Worm (Caenorhabditis elegans) whole organism, L2 larva: ENCODE data around the gene idh-1.

Source experiments
- C34F6.9 ChIP-seq: fragments of 150-350 bp; optimal IDR thresholded peaks from 2 replicates; lab custom pipeline; 2014; ENCODE audit warnings: missing biosample characterization, missing genetic modification characterization
- F13H6.1 ChIP-seq: sonication (generic microtip); optimal IDR thresholded peaks from 2 replicates; lab custom pipeline; 2016; ENCODE audit warnings: missing genetic modification characterization, missing compliant biosample characterization
- R02D3.7 ChIP-seq: fragments of 150-350 bp; optimal IDR thresholded peaks from 2 replicates; lab custom pipeline; 2014; ENCODE audit warnings: missing biosample characterization, missing genetic modification characterization
- ZK546.5 ChIP-seq: sonication (generic microtip); optimal IDR thresholded peaks from 2 replicates; lab custom pipeline; 2017; ENCODE audit warnings: missing biosample characterization, missing genetic modification characterization
- alr-1 ChIP-seq: fragments of 150-350 bp; optimal IDR thresholded peaks from 2 replicates; lab custom pipeline; 2014; ENCODE audit warnings: missing biosample characterization, missing genetic modification characterization
- aly-2 ChIP-seq: fragments of 150-350 bp; optimal IDR thresholded peaks from 2 replicates; lab custom pipeline; 2014; ENCODE audit warnings: missing biosample characterization, missing genetic modification characterization
- ama-1 ChIP-seq: fragments of 150-350 bp; optimal IDR thresholded peaks from 2 replicates; lab custom pipeline; 2018; ENCODE audit warnings: inconsistent platforms
- ceh-16 ChIP-seq: fragments of 150-350 bp; optimal IDR thresholded peaks from 2 replicates; lab custom pipeline; 2014; ENCODE audit warnings: missing biosample characterization, missing genetic modification characterization
- crh-2 ChIP-seq: sonication (generic microtip); optimal IDR thresholded peaks from 2 replicates; lab custom pipeline; 2017; ENCODE audit warnings: missing biosample characterization, missing genetic modification characterization
- egl-27 ChIP-seq: sonication (generic microtip); optimal IDR thresholded peaks from 3 replicates; lab custom pipeline; 2017; ENCODE audit warnings: missing biosample characterization, missing genetic modification reagents, missing genetic modification characterization
- elt-1 ChIP-seq: fragments of 150-350 bp; optimal IDR thresholded peaks from 2 replicates; lab custom pipeline; 2014; ENCODE audit warnings: missing biosample characterization, missing genetic modification characterization
- elt-3 ChIP-seq: sonication (generic microtip); optimal IDR thresholded peaks from 2 replicates; lab custom pipeline; 2017; ENCODE audit warnings: missing biosample characterization, missing genetic modification characterization
- fos-1 ChIP-seq: fragments of 150-350 bp; optimal IDR thresholded peaks from 2 replicates; lab custom pipeline; 2014; ENCODE audit warnings: missing biosample characterization, missing genetic modification characterization
- gmeb-1 ChIP-seq: fragments of 150-350 bp; optimal IDR thresholded peaks from 2 replicates; lab custom pipeline; 2014; ENCODE audit warnings: missing biosample characterization, missing genetic modification characterization
- lin-11 ChIP-seq: fragments of 150-350 bp; sonication (generic microtip); optimal IDR thresholded peaks from 2 replicates; lab custom pipeline; 2014; ENCODE audit warnings: missing biosample characterization, missing genetic modification characterization, inconsistent platforms, mixed read lengths
- lin-39 ChIP-seq: fragments of 150-350 bp; optimal IDR thresholded peaks from 2 replicates; lab custom pipeline; 2014; ENCODE audit warnings: missing biosample characterization, missing genetic modification reagents, missing genetic modification characterization
- lsy-2 ChIP-seq, 2 experiments: fragments of 150-350 bp in 1 of 2; sonication (generic microtip) in 1 of 2; optimal IDR thresholded peaks; 2 replicates each; lab custom pipeline; 2014 to 2017; ENCODE audit warnings: missing biosample characterization in 2 of 2, missing genetic modification characterization in 2 of 2
- mab-5 ChIP-seq: fragments of 150-350 bp; optimal IDR thresholded peaks from 2 replicates; lab custom pipeline; 2014; ENCODE audit warnings: missing biosample characterization, missing genetic modification characterization
- mbf-1 ChIP-seq: sonication (generic microtip); optimal IDR thresholded peaks from 2 replicates; lab custom pipeline; 2017; ENCODE audit warnings: missing biosample characterization, missing genetic modification characterization
- nhr-10 ChIP-seq: sonication (generic microtip); optimal IDR thresholded peaks from 2 replicates; lab custom pipeline; 2017; ENCODE audit warnings: missing biosample characterization, missing genetic modification characterization
- nhr-11 ChIP-seq: fragments of 150-350 bp; optimal IDR thresholded peaks from 2 replicates; lab custom pipeline; 2014; ENCODE audit warnings: missing biosample characterization, missing genetic modification characterization
- nhr-129 ChIP-seq: fragments of 150-350 bp; optimal IDR thresholded peaks from 2 replicates; lab custom pipeline; 2014; ENCODE audit warnings: missing biosample characterization, missing genetic modification characterization
- nhr-23 ChIP-seq: fragments of 150-350 bp; optimal IDR thresholded peaks from 2 replicates; lab custom pipeline; 2014; ENCODE audit warnings: missing biosample characterization, missing genetic modification reagents, missing genetic modification characterization
- nhr-237 ChIP-seq: fragments of 150-350 bp; optimal IDR thresholded peaks from 2 replicates; lab custom pipeline; 2014; ENCODE audit warnings: missing biosample characterization, missing genetic modification characterization
- nhr-25 ChIP-seq: fragments of 150-350 bp; sonication (generic microtip); optimal IDR thresholded peaks from 3 replicates; lab custom pipeline; 2014; ENCODE audit warnings: missing biosample characterization, missing genetic modification characterization
- nhr-6 ChIP-seq: fragments of 150-350 bp; optimal IDR thresholded peaks from 2 replicates; lab custom pipeline; 2014; ENCODE audit warnings: missing biosample characterization, missing genetic modification characterization
- nhr-77 ChIP-seq: fragments of 150-350 bp; optimal IDR thresholded peaks from 2 replicates; lab custom pipeline; 2014; ENCODE audit warnings: missing biosample characterization, missing genetic modification characterization
- peb-1 ChIP-seq: fragments of 150-350 bp; optimal IDR thresholded peaks from 2 replicates; lab custom pipeline; 2014; ENCODE audit warnings: missing biosample characterization, missing genetic modification characterization
- sem-4 ChIP-seq: fragments of 150-350 bp; optimal IDR thresholded peaks from 2 replicates; lab custom pipeline; 2014; ENCODE audit warnings: missing biosample characterization, missing genetic modification reagents, missing genetic modification characterization
- sma-3 ChIP-seq: sonication (generic microtip); optimal IDR thresholded peaks from 2 replicates; lab custom pipeline; 2016; ENCODE audit warnings: missing genetic modification reagents, missing genetic modification characterization, missing compliant biosample characterization
- sma-9 ChIP-seq, 2 experiments: fragments of 150-350 bp in 1 of 2; sonication (generic microtip) in 1 of 2; optimal IDR thresholded peaks; 2 replicates each; lab custom pipeline; 2014 to 2016; ENCODE audit warnings: missing genetic modification characterization in 2 of 2, mild to moderate bottlenecking in 1 of 2, missing biosample characterization in 1 of 2, missing compliant biosample characterization in 1 of 2, missing genetic modification reagents in 1 of 2, moderate library complexity in 1 of 2
- unc-39 ChIP-seq: fragments of 150-350 bp; optimal IDR thresholded peaks from 2 replicates; lab custom pipeline; 2014; ENCODE audit warnings: missing biosample characterization, missing genetic modification characterization
- unc-62 ChIP-seq: fragments of 150-350 bp; optimal IDR thresholded peaks from 2 replicates; lab custom pipeline; 2014; ENCODE audit warnings: missing biosample characterization, missing genetic modification reagents, missing genetic modification characterization
- zag-1 ChIP-seq: fragments of 150-350 bp; optimal IDR thresholded peaks from 2 replicates; lab custom pipeline; 2014; ENCODE audit warnings: missing biosample characterization, missing genetic modification characterization
- ztf-1 ChIP-seq: fragments of 200-800 bp; sonication (Bioruptor generic); conservative IDR thresholded peaks from 2 replicates; pipeline ENCODE4 v1.3.6; 2022; ENCODE audit warnings: missing genetic modification characterization, missing compliant biosample characterization
- ztf-11 ChIP-seq: sonication (generic microtip); optimal IDR thresholded peaks from 2 replicates; lab custom pipeline; 2017; ENCODE audit warnings: missing biosample characterization, missing genetic modification characterization

The idh-1 gene

DNA sequence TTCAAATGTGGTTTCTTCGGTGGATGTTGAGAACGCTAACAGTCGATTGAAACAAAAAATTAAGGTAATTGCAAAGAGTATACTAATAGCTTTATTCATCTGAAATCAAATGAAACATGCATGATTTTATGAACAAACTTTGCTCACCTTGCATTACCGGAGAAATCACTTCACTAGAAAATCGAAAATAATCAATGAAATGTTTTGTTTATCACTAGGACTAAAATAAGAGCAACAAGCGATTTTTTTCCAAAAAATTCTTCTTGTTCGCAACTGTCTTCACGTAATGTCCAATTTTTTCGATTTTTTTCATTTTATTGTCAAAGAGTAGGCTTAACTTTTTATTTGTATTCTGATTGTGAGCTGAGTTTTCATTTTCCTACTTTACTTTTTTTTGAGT lies 18.5 kb downstream of the idh-1 start, which contains the start of gene F56D5.9:
Gene F56D5.9 (minus strand): TSS at position 101 of the 400 bp plus-strand sequence.
- TF ChIP-seq lin-39 (tag; lab: Kevin White, UChicago) (no peak), zag-1 (tag; lab: Kevin White, UChicago) (no peak), F13H6.1 (no peak), sma-9 (GFP tag; optimal IDR thresholded peaks at IDR 0.05; lab: Kevin White, UChicago) (no peak), sma-9 (tag; optimal IDR thresholded peaks at IDR 0.05; lab: Kevin White, UChicago) (no peak), ceh-16 (no peak), nhr-6 (tag; lab: Kevin White, UChicago) (no peak), ztf-11 (tag; lab: Kevin White, UChicago) (no peak), gmeb-1 (tag; lab: Kevin White, UChicago) (no peak), nhr-25 (tag; lab: Kevin White, UChicago) (no peak), crh-2 (tag; lab: Kevin White, UChicago) (no peak), sem-4 (tag; lab: Kevin White, UChicago) (no peak), R02D3.7 (tag; lab: Kevin White, UChicago) (no peak), egl-27 (no peak), ZK546.5 (tag; lab: Kevin White, UChicago) (no peak), nhr-77 (tag; lab: Kevin White, UChicago) (no peak), nhr-129 (no peak), nhr-23 (tag; lab: Kevin White, UChicago) (no peak), fos-1 (no peak)

DNA sequence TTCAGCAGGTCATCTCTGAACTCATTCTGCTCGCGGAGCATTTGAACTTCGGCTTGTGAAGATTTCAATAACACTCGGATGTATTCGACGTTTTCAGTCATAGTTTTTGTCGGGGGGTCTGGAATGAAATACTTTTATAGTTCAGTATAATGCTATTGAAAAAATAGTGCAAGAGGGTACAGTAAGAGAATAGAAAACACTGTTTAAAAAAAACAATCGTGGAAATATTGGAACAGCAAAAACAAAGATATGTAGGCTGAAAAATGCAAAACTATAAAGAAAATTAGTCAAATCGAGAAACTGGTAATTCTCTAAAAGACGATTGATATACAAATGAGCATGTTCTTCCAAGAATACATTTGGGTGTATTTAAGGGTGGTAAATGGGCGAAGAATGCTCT lies 32.9 kb downstream of the idh-1 start, which contains the start of gene F56D5.5:
Gene F56D5.5 (minus strand): TSS at position 101 of the 400 bp plus-strand sequence.
- TF ChIP-seq aly-2: no peak
- TF ChIP-seq nhr-237: no peak
- TF ChIP-seq lin-11 (tag; lab: Kevin White, UChicago): no peak
- no peak for TF ChIP-seq elt-3 (tag; lab: Kevin White, UChicago)
- no peak for TF ChIP-seq peb-1 (tag; lab: Kevin White, UChicago)
- no peak for TF ChIP-seq unc-39 (tag; lab: Kevin White, UChicago)
- TF ChIP-seq mab-5 (tag; lab: Kevin White, UChicago): no peak

DNA sequence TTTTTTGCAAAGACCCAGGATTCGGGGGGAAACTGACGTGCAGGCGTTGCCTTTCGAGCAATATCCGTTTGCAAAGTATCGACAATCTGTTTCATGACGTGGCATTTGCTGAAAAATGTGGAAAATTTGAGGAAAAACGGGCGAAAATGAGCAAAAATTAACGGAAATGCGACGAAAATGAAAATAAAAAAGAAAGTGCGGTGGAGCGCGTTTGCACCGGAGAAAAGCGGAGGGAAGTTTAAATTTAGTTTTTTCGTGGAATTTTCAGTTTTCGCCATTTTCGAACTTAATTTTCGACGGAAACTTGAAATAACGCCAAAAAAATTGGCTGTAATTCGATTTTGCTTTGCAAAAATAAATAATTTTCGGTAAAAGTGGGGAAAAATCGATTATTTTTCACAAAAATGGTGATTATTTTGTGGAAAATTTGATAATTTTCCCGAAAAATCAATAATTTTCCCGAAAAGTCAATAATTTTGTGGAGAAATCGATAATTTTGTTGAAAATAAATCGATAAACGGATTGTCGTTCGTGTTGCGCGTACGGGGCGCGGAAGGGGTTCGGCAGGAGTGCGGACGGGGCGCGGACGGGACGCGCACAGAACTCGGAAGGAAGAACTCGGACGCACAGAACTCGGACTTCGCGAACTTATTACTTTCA lies 37.0 kb downstream of the idh-1 start:
- TF ChIP-seq lsy-2 (tag; optimal IDR thresholded peaks at IDR 0.05; lab: Kevin White, UChicago) (peak in 1 of 2 experiments; percentile 9), C34F6.9 (tag; lab: Kevin White, UChicago) (peak; percentile 14), ama-1 (no peak), gmeb-1 (tag; lab: Kevin White, UChicago) (peak; percentile 88), elt-1 (tag; lab: Kevin White, UChicago) (no peak), egl-27 (no peak)

DNA sequence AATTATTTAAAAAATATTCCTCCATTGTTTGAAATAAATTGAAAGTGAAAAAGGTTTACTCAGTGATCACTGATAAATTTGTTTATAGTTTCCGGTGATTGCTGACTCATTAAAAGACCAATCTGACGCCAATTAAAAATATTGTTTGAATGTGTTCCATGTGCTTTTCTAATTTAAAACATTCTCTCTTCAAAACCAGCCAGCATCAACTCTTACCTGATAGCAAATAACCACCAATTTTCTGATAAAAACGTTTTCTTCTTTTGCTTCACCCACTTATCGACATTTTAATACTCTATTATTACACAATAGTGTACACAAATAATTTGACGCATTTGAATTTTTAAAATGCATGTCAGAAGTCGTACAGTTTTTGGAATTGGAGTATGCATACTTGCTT lies 39.2 kb downstream of the idh-1 start, which contains the start of gene F56D5.6:
Gene F56D5.6 (plus strand): TSS at position 208 of the 400 bp plus-strand sequence.
- no peak for TF ChIP-seq mbf-1
- peak; percentile 73 for TF ChIP-seq fos-1
- no peak for TF ChIP-seq nhr-6 (tag; lab: Kevin White, UChicago)
- peak; percentile 9 for TF ChIP-seq gmeb-1 (tag; lab: Kevin White, UChicago)
- TF ChIP-seq mab-5 (tag; lab: Kevin White, UChicago): no peak
- no peak for TF ChIP-seq alr-1 (tag; lab: Kevin White, UChicago)
- peak; percentile 34 for TF ChIP-seq sma-9 (GFP tag; optimal IDR thresholded peaks at IDR 0.05; lab: Kevin White, UChicago)
- no peak for TF ChIP-seq sma-9 (tag; optimal IDR thresholded peaks at IDR 0.05; lab: Kevin White, UChicago)
- TF ChIP-seq ztf-1 (GFP tag; lab: Robert Waterston, UW): no peak
- no peak for TF ChIP-seq nhr-10
- TF ChIP-seq nhr-11 (tag; lab: Kevin White, UChicago): no peak
- TF ChIP-seq ZK546.5 (tag; lab: Kevin White, UChicago): no peak

DNA sequence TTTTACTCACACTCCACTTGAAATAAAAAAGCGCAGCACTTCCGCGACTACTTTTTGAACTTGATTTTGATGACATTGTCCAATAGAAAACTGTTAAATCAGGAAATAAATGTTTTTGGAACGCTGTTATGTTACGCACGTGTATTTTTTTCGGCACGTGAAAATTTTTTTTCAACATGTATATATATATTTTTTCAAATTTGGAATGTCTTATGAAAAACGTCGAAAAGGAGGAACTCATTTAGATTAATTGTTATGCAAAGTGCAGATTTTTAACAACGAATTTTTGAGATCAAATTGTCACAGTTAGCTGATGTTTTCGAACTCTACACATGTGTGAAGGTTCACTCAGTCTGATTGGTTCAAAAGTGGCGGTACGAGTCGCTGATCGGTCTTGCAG lies 42.4 kb downstream of the idh-1 start, which contains the start of gene F56D5.2:
Gene F56D5.2 (minus strand): TSS at position 101 of the 400 bp plus-strand sequence.
- TF ChIP-seq zag-1 (tag; lab: Kevin White, UChicago) (no peak), sma-3 (GFP tag; lab: Kevin White, UChicago) (no peak), unc-62 (GFP tag; lab: Kevin White, UChicago) (no peak), lin-11 (tag; lab: Kevin White, UChicago) (no peak)
